Worm (Caenorhabditis elegans): Measurements from ENCODE around the gene clec-223.
"Not testable (repeated sequence)": the region's sequence is repeated elsewhere in the genome, so short reads cannot be mapped to it uniquely, and the experiment has no call there.

Gene clec-223

DNA sequence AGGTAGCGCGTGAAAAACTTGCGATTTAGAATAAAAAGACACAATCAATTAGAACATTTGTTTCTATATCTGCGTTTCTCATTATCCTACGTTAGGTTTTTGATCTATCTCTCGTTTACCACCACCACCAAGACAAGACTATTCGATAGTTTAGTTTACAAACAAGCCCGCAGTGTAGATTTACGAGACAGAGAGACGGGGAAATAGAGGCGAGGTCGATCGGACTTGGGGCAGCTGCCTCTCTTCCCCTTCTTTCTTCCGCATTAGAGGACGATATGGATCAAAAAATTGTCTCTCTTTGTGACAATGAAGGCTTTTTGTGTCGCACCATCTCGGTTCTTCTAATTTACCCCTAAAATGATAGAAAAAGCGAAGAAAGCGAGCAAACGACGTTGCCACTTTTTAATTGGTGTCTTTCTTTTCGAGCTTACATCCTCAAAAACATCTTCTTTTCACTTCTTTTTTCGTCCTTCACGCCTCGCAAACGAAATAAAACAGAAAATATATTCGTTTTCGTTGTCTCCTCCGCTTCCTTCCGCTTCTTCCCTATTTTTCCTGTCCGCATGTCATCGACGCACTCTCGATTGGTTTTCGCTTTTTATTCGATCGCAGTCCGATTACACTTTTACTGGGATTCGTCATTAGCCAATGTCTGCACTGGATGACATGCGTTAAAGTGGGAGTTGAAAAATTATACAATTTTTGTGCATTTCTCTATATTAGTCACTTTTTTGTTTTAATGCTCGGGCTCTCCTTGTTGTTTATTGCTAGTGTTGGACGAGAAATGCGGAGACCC is 8.7 kb downstream of the clec-223 start (continued):
- TF ChIP-seq nhr-19 (GFP tag; conservative IDR thresholded peaks at IDR 0.05) (no peak), fkh-4 (tag; optimal IDR thresholded peaks at IDR 0.05; ENCODE audit: borderline replicate concordance) (no peak), C34B4.2 (tag; optimal IDR thresholded peaks at IDR 0.05) (no peak), dsc-1 (tag; optimal IDR thresholded peaks at IDR 0.05) (no peak), zip-4 (GFP tag; optimal IDR thresholded peaks at IDR 0.05) (no peak), Y116A8C.19 (tag; optimal IDR thresholded peaks at IDR 0.05; ENCODE audit: borderline replicate concordance) (no peak), nhr-71 (tag; optimal IDR thresholded peaks at IDR 0.05) (no peak), nhr-85 (tag) (peak; percentile 37), zag-1 (tag; optimal IDR thresholded peaks at IDR 0.05) (no peak), egl-13 (tag; optimal IDR thresholded peaks at IDR 0.05) (no peak), nhr-12 (tag; optimal IDR thresholded peaks at IDR 0.05) (no peak), jun-1 (tag; optimal IDR thresholded peaks at IDR 0.05) (no peak), lin-39 (tag; optimal IDR thresholded peaks at IDR 0.05) (no peak), hlh-17 (GFP tag; optimal IDR thresholded peaks at IDR 0.05; ENCODE audit: borderline replicate concordance) (no peak), aly-2 (tag; optimal IDR thresholded peaks at IDR 0.05) (no peak), nhr-20 (tag; optimal IDR thresholded peaks at IDR 0.05) (peak; percentile 62), fos-1 (tag; optimal IDR thresholded peaks at IDR 0.05) (no peak), ceh-90 (tag; optimal IDR thresholded peaks at IDR 0.05) (no peak), mab-9 (GFP tag; IDR thresholded peaks at IDR 0.05) (no peak), xbp-1 (tag; optimal IDR thresholded peaks at IDR 0.05) (no peak), nhr-76 (tag; optimal IDR thresholded peaks at IDR 0.05) (no peak), C04F5.9 (tag; optimal IDR thresholded peaks at IDR 0.05) (no peak), alr-1 (tag; optimal IDR thresholded peaks at IDR 0.05; ENCODE audit: borderline replicate concordance) (no peak), ceh-8 (GFP tag; optimal IDR thresholded peaks at IDR 0.05) (no peak), fkh-10 (GFP tag; optimal IDR thresholded peaks at IDR 0.05) (no peak)

DNA sequence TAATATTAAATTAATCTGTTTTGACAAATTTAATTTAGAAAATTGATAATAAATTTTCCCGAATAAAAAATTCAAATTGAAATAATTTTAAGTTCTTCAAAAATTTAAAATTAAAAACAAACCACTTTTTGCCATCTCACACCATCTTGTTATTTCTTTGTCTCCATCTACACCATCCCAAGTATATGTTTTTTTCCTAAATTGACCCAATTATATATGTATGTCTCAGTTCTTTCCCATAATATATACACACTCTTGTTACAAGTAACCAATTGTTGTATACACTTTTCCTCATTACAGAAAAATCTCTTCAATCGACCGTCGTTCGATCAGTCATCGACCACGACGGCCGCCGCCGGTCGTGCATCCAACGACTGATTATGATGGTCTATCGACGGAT is 9.3 kb downstream of the clec-223 start, which contains the start of gene gly-20:
Gene gly-20, plus strand, starts transcription at position 301 of the 400 bp plus-strand sequence.
- TF ChIP-seq lin-13 (GFP tag; optimal IDR thresholded peaks at IDR 0.05), result no peak
- no peak for TF ChIP-seq elt-2 (tag; optimal IDR thresholded peaks at IDR 0.05)

DNA sequence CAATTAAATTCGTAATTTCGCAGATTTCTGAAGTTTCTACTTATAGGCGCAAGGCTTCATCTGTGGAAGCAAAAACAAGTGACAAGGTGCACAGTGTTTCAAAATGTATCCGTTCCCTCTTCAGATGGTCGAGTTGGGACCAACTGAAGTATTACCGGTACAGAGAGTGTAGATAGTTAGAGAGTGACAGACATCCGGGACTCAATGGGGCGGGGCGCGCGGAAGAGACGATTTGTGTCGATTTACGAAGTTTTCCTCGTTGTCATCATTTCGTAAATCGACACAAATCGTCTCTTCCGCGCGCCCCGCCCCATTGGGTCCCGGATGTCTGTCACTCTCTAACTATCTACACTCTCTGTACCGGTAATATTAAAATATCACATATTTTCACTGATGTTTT is 13.2 kb downstream of the clec-223 start, which contains the start of gene C03E10.3:
Gene C03E10.3, plus strand, starts transcription at position 301 of the 400 bp plus-strand sequence.
- TF ChIP-seq efl-1 (optimal IDR thresholded peaks at IDR 0.05), result not testable (repeated sequence)
- peak in 1 of 2 experiments; percentile 40 for TF ChIP-seq efl-1 (GFP tag; optimal IDR thresholded peaks at IDR 0.05 in 1 of 2)

DNA sequence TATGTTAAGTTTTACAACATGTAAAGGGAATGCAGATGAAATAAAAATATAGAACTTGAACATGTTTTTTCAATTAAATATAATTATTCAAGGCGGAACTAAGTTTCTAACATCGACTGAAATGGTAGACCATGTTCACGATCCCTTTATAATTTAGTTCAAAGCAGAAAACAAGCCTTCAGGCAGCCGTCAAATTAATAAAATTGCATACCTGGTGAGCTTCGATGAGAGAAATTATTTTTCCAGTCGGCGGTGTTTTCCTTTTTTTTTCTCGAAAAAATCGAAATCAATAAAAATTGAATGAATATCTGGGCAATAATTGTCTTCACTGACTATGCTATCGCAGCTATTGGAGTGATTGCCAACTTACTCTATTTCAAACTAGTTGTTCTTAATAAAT is 17.9 kb downstream of the clec-223 start, which contains the start of gene C03E10.1:
Gene C03E10.1, plus strand, starts transcription at position 301 of the 400 bp plus-strand sequence.
- no peak for TF ChIP-seq egl-27 (tag; optimal IDR thresholded peaks at IDR 0.05)
- no peak for TF ChIP-seq mab-9 (GFP tag; IDR thresholded peaks at IDR 0.05)
- TF ChIP-seq pax-3 (tag; optimal IDR thresholded peaks at IDR 0.05), result no peak
- TF ChIP-seq dpl-1 (GFP tag; optimal IDR thresholded peaks at IDR 0.05), result no peak
- no peak for TF ChIP-seq fkh-4 (tag; optimal IDR thresholded peaks at IDR 0.05; ENCODE audit: borderline replicate concordance)
- TF ChIP-seq C34B4.2 (tag; optimal IDR thresholded peaks at IDR 0.05), result no peak
- TF ChIP-seq ztf-4 (tag; optimal IDR thresholded peaks at IDR 0.05), result no peak
- no peak for TF ChIP-seq dsc-1 (tag; optimal IDR thresholded peaks at IDR 0.05)

DNA sequence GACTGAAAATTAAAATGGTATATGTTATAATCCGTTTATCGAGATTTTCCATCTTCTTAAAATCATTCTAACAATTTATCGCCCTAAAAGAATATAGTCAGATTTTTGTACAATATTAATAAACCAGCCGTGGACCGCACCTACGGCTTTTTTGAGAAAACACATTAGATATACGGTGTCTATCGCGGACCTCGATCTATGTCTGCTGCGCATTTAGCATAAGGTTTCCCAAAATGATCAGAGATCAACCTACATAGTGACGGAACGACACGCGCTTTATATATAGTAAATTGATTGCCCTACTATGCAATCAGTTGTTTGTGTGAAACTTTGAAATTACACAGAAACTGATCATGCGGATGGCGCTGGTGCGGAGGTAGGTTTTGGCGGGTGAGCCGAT is 19.7 kb downstream of the clec-223 start:
- TF ChIP-seq swsn-7 (tag; optimal IDR thresholded peaks at IDR 0.05), result no peak
- TF ChIP-seq C34B4.2 (tag; optimal IDR thresholded peaks at IDR 0.05), result no peak
- TF ChIP-seq sox-4 (tag; optimal IDR thresholded peaks at IDR 0.05), result no peak
- TF ChIP-seq vab-15 (tag; optimal IDR thresholded peaks at IDR 0.05), result no peak
- no peak for TF ChIP-seq ces-1 (GFP tag; optimal IDR thresholded peaks at IDR 0.05)
- no peak for TF ChIP-seq nhr-84 (tag; optimal IDR thresholded peaks at IDR 0.05)
- TF ChIP-seq elt-3 (tag; optimal IDR thresholded peaks at IDR 0.05), result no peak
- TF ChIP-seq nhr-90 (tag; optimal IDR thresholded peaks at IDR 0.05; ENCODE audit: poor library complexity), result no peak
- TF ChIP-seq blmp-1 (tag; optimal IDR thresholded peaks at IDR 0.05), result no peak
- no peak for TF ChIP-seq aly-2 (tag; optimal IDR thresholded peaks at IDR 0.05)
- TF ChIP-seq nhr-85 (tag), result no peak
